Worm (Caenorhabditis elegans) whole organism, dauer: Measurements from ENCODE around the gene cest-1.2.
"Not testable (repeated sequence)": the region's sequence is repeated elsewhere in the genome, so short reads cannot be mapped to it uniquely, and the experiment has no call there.

Experiments
- unc-62 ChIP-seq: sonication (generic microtip); optimal IDR thresholded peaks from 2 replicates; lab custom pipeline; 2017; ENCODE audit warnings: missing biosample characterization, missing genetic modification reagents, missing genetic modification characterization

Gene cest-1.2

ce11 chrV:14165745-14166144, 5.1 kb upstream of the cest-1.2 start:
- TF ChIP-seq unc-62 (GFP tag; lab: Kevin White, UChicago) = no peak

ce11 chrV:14162959-14163548, 2.4 kb upstream of the cest-1.2 start, which contains the start of gene srd-26:
srd-26 (minus strand) TSS chrV:14163009.
- no peak for TF ChIP-seq unc-62 (GFP tag; lab: Kevin White, UChicago)

- TF ChIP-seq unc-62 (GFP tag; lab: Kevin White, UChicago) = no peak
These were observed 4.2 kb downstream of the cest-1.2 start, which contains the start of gene AH10.2 for ce11 chrV:14156468-14156867. AH10.2 (plus strand) TSS chrV:14156768.

- no peak for TF ChIP-seq unc-62 (GFP tag; lab: Kevin White, UChicago)
These were observed 7.0 kb downstream of the cest-1.2 start for ce11 chrV:14153615-14154014.

ce11 chrV:14150966-14151365, 9.7 kb downstream of the cest-1.2 start:
- no peak for TF ChIP-seq unc-62 (GFP tag; lab: Kevin White, UChicago)

- TF ChIP-seq unc-62 (GFP tag; lab: Kevin White, UChicago) = no peak
These were observed 11.5 kb downstream of the cest-1.2 start for ce11 chrV:14149125-14149524.

- no peak for TF ChIP-seq unc-62 (GFP tag; lab: Kevin White, UChicago)
These were observed 13.5 kb downstream of the cest-1.2 start for ce11 chrV:14147114-14147513.

ce11 chrV:14146199-14146598, 14.5 kb downstream of the cest-1.2 start, which contains the start of gene acs-10:
acs-10 (plus strand) TSS chrV:14146499.
- TF ChIP-seq unc-62 (GFP tag; lab: Kevin White, UChicago) = no peak

ce11 chrV:14145267-14145666, 15.4 kb downstream of the cest-1.2 start, which contains the start of gene par-1:
par-1 (minus strand) TSS chrV:14145367.
- no peak for TF ChIP-seq unc-62 (GFP tag; lab: Kevin White, UChicago)

ce11 chrV:14143634-14144033, 17.0 kb downstream of the cest-1.2 start:
- TF ChIP-seq unc-62 (GFP tag; lab: Kevin White, UChicago) = no peak

ce11 chrV:14141846-14142245, 18.8 kb downstream of the cest-1.2 start:
- TF ChIP-seq unc-62 (GFP tag; lab: Kevin White, UChicago) = no peak

- no peak for TF ChIP-seq unc-62 (GFP tag; lab: Kevin White, UChicago)
These were observed 19.9 kb downstream of the cest-1.2 start for ce11 chrV:14140733-14141132.

- TF ChIP-seq unc-62 (GFP tag; lab: Kevin White, UChicago) = no peak
These were observed 21.2 kb downstream of the cest-1.2 start for ce11 chrV:14139252-14140100.

ce11 chrV:14137766-14138165, 22.9 kb downstream of the cest-1.2 start, which contains the start of gene AH10.4:
AH10.4 (minus strand) TSS chrV:14137866.
- not testable (repeated sequence) for TF ChIP-seq unc-62 (GFP tag; lab: Kevin White, UChicago)

- TF ChIP-seq unc-62 (GFP tag; lab: Kevin White, UChicago) = no peak
These were observed 24.5 kb downstream of the cest-1.2 start for ce11 chrV:14136152-14136551.

ce11 chrV:14134757-14135441, 25.8 kb downstream of the cest-1.2 start:
- no peak for TF ChIP-seq unc-62 (GFP tag; lab: Kevin White, UChicago)
